Worm (Caenorhabditis elegans) whole organism, mixed stage, embryonic: ENCODE measurements around the gene npr-20.

Experiments used
- bed-3 ChIP-seq: fragments of 200-800 bp; sonication (Bioruptor generic); optimal IDR thresholded peaks from 3 replicates; lab custom pipeline; 2018; ENCODE audit warnings: mild to moderate bottlenecking, missing genetic modification characterization, moderate library complexity, missing compliant biosample characterization
- blmp-1 ChIP-seq: fragments of 150-350 bp; optimal IDR thresholded peaks from 2 replicates; lab custom pipeline; 2014; ENCODE audit warnings: missing biosample characterization, missing genetic modification characterization
- ceh-39 ChIP-seq: fragments of 150-350 bp; optimal IDR thresholded peaks from 2 replicates; lab custom pipeline; 2014; ENCODE audit warnings: missing biosample characterization, missing genetic modification characterization
- ceh-43 ChIP-seq: fragments of 200-800 bp; sonication (Bioruptor generic); optimal IDR thresholded peaks from 2 replicates; lab custom pipeline; 2018; ENCODE audit warnings: mild to moderate bottlenecking, missing genetic modification characterization, moderate library complexity, missing compliant biosample characterization
- cnd-1 ChIP-seq: fragments of 200-800 bp; sonication (Bioruptor generic); optimal IDR thresholded peaks from 2 replicates; lab custom pipeline; 2018; ENCODE audit warnings: mild to moderate bottlenecking, missing genetic modification characterization, missing compliant biosample characterization
- drap-1 ChIP-seq: fragments of 200-800 bp; sonication (Bioruptor generic); optimal IDR thresholded peaks from 3 replicates; lab custom pipeline; 2018; ENCODE audit warnings: mild to moderate bottlenecking, missing genetic modification characterization, missing compliant biosample characterization
- elt-1 ChIP-seq: sonication (generic microtip); optimal IDR thresholded peaks from 2 replicates; lab custom pipeline; 2017; ENCODE audit warnings: missing genetic modification characterization, mild to moderate bottlenecking, missing compliant biosample characterization, antibody characterized with exemption, moderate library complexity, borderline replicate concordance; ENCODE audit not compliant: insufficient read depth
- elt-3 ChIP-seq: fragments of 150-350 bp; optimal IDR thresholded peaks from 2 replicates; lab custom pipeline; 2014; ENCODE audit warnings: missing biosample characterization, missing genetic modification characterization
- flh-1 ChIP-seq: fragments of 200-800 bp; sonication (Bioruptor generic); optimal IDR thresholded peaks from 2 replicates; lab custom pipeline; 2018; ENCODE audit warnings: mild to moderate bottlenecking, missing genetic modification characterization, moderate library complexity, missing compliant biosample characterization
- ham-2 ChIP-seq: fragments of 200-800 bp; sonication (Bioruptor generic); optimal IDR thresholded peaks from 2 replicates; lab custom pipeline; 2018; ENCODE audit warnings: mild to moderate bottlenecking, missing genetic modification characterization, missing compliant biosample characterization
- hlh-1 ChIP-seq: fragments of 150-350 bp; optimal IDR thresholded peaks from 2 replicates; lab custom pipeline; 2014; ENCODE audit warnings: missing biosample characterization, missing genetic modification reagents, missing genetic modification characterization
- lin-13 ChIP-seq: fragments of 150-350 bp; optimal IDR thresholded peaks from 2 replicates; lab custom pipeline; 2014; ENCODE audit warnings: missing biosample characterization, missing genetic modification characterization
- lin-32 ChIP-seq: fragments of 200-800 bp; sonication (Bioruptor generic); optimal IDR thresholded peaks from 2 replicates; lab custom pipeline; 2018; ENCODE audit warnings: mild to moderate bottlenecking, missing genetic modification characterization, missing compliant biosample characterization
- lsy-2 ChIP-seq: fragments of 150-350 bp; optimal IDR thresholded peaks from 2 replicates; lab custom pipeline; 2014; ENCODE audit warnings: missing biosample characterization, missing genetic modification characterization
- mab-5 ChIP-seq: fragments of 150-350 bp; optimal IDR thresholded peaks from 2 replicates; lab custom pipeline; 2014; ENCODE audit warnings: missing biosample characterization, missing genetic modification characterization
- mep-1 ChIP-seq: fragments of 150-350 bp; optimal IDR thresholded peaks from 2 replicates; lab custom pipeline; 2017; ENCODE audit warnings: missing biosample characterization, missing genetic modification reagents, missing genetic modification characterization, inconsistent platforms
- mls-2 ChIP-seq: sonication (generic microtip); optimal IDR thresholded peaks from 2 replicates; lab custom pipeline; 2016; ENCODE audit warnings: mild to moderate bottlenecking, missing genetic modification characterization, moderate library complexity, missing compliant biosample characterization
- nhr-12 ChIP-seq: fragments of 150-350 bp; optimal IDR thresholded peaks from 2 replicates; lab custom pipeline; 2014; ENCODE audit warnings: missing biosample characterization, missing genetic modification characterization
- nhr-2 ChIP-seq: fragments of 150-350 bp; optimal IDR thresholded peaks from 2 replicates; lab custom pipeline; 2014; ENCODE audit warnings: missing biosample characterization, missing genetic modification characterization
- nhr-237 ChIP-seq: fragments of 150-350 bp; optimal IDR thresholded peaks from 2 replicates; lab custom pipeline; 2014; ENCODE audit warnings: missing biosample characterization, missing genetic modification characterization
- nhr-76 ChIP-seq: sonication (generic microtip); optimal IDR thresholded peaks from 2 replicates; lab custom pipeline; 2017; ENCODE audit warnings: missing biosample characterization, missing genetic modification characterization
- pha-4 ChIP-seq: fragments of 150-350 bp; optimal IDR thresholded peaks from 2 replicates; lab custom pipeline; 2018; ENCODE audit warnings: missing biosample characterization, missing genetic modification reagents, missing genetic modification characterization
- sem-2 ChIP-seq: fragments of 200-800 bp; sonication (Bioruptor generic); optimal IDR thresholded peaks from 2 replicates; lab custom pipeline; 2018; ENCODE audit warnings: mild to moderate bottlenecking, missing genetic modification characterization, missing compliant biosample characterization
- snpc-4 ChIP-seq: fragments of 150-350 bp; optimal IDR thresholded peaks from 2 replicates; lab custom pipeline; 2014; ENCODE audit warnings: missing biosample characterization, missing genetic modification characterization
- sptf-1 ChIP-seq: sonication (generic microtip); optimal IDR thresholded peaks from 2 replicates; lab custom pipeline; 2017; ENCODE audit warnings: mild to moderate bottlenecking, missing genetic modification characterization, moderate library complexity, missing compliant biosample characterization
- tbx-8 ChIP-seq: fragments of 200-800 bp; sonication (Bioruptor generic); optimal IDR thresholded peaks from 2 replicates; lab custom pipeline; 2018; ENCODE audit warnings: mild to moderate bottlenecking, missing genetic modification characterization, moderate library complexity, missing compliant biosample characterization
- unc-120 ChIP-seq: sonication (generic microtip); optimal IDR thresholded peaks from 2 replicates; lab custom pipeline; 2017; ENCODE audit warnings: missing genetic modification characterization, missing compliant biosample characterization; ENCODE audit not compliant: poor library complexity, severe bottlenecking
- unc-62 ChIP-seq: fragments of 150-350 bp; optimal IDR thresholded peaks from 2 replicates; lab custom pipeline; 2014; ENCODE audit warnings: missing biosample characterization, missing genetic modification reagents, missing genetic modification characterization
- zip-8 ChIP-seq: fragments of 150-350 bp; optimal IDR thresholded peaks from 2 replicates; lab custom pipeline; 2014; ENCODE audit warnings: missing biosample characterization, missing genetic modification characterization
- ztf-11 ChIP-seq: fragments of 150-350 bp; optimal IDR thresholded peaks from 2 replicates; lab custom pipeline; 2014; ENCODE audit warnings: missing biosample characterization, missing genetic modification characterization

npr-20 gene

ce11 chrII:8851996-8852587 lies 12.9 kb downstream of the npr-20 start, which contains the start of gene oac-46:
oac-46 (minus strand) TSS chrII:8852096.
- no peak for TF ChIP-seq nhr-237 (tag; lab: Kevin White, UChicago)
- peak; percentile 44 for TF ChIP-seq blmp-1 (tag; lab: Kevin White, UChicago)

- TF ChIP-seq lin-13 (tag; lab: Kevin White, UChicago) (no peak), sem-2 (GFP tag; lab: Kevin White, UChicago) (no peak), ceh-39 (no peak), nhr-237 (tag; lab: Kevin White, UChicago) (no peak), elt-3 (tag; lab: Kevin White, UChicago) (no peak), lin-32 (no peak), cnd-1 (tag; lab: Kevin White, UChicago) (no peak)
Measured at ce11 chrII:8848984-8849383, 16.0 kb downstream of the npr-20 start.

- TF ChIP-seq nhr-237 (tag; lab: Kevin White, UChicago) (no peak), sem-2 (GFP tag; lab: Kevin White, UChicago) (no peak), drap-1 (GFP tag; lab: Kevin White, UChicago) (no peak), nhr-76 (tag; lab: Kevin White, UChicago) (no peak), elt-1 (tag; lab: Kevin White, UChicago) (no peak)
Measured at ce11 chrII:8845932-8846331, 19.0 kb downstream of the npr-20 start.

- TF ChIP-seq elt-3 (tag; lab: Kevin White, UChicago) (no peak), nhr-2 (no peak), ceh-39 (no peak), nhr-76 (tag; lab: Kevin White, UChicago) (no peak), blmp-1 (tag; lab: Kevin White, UChicago) (no peak), ceh-43 (GFP tag; lab: Kevin White, UChicago) (no peak), tbx-8 (no peak), zip-8 (tag; lab: Kevin White, UChicago) (no peak), mab-5 (no peak), flh-1 (GFP tag; lab: Kevin White, UChicago) (no peak), ham-2 (GFP tag; lab: Kevin White, UChicago) (no peak), sptf-1 (tag; lab: Kevin White, UChicago) (no peak), mls-2 (tag; lab: Kevin White, UChicago) (no peak), ztf-11 (no peak), unc-62 (GFP tag; lab: Kevin White, UChicago) (no peak)
Measured at ce11 chrII:8845298-8845697, 19.7 kb downstream of the npr-20 start, which contains the start of gene agxt-1. agxt-1 (plus strand) TSS chrII:8845598.

ce11 chrII:8844465-8845126 lies 20.4 kb downstream of the npr-20 start, which contains the start of gene F46C5.6:
F46C5.6 (minus strand) TSS chrII:8844515.
- TF ChIP-seq elt-1 (tag; lab: Kevin White, UChicago), result no peak
- no peak for TF ChIP-seq sptf-1 (tag; lab: Kevin White, UChicago)
- peak; percentile 90 for TF ChIP-seq hlh-1 (tag; lab: Kevin White, UChicago)
- no peak for TF ChIP-seq sem-2 (GFP tag; lab: Kevin White, UChicago)
- peak; percentile 48 for TF ChIP-seq unc-62 (GFP tag; lab: Kevin White, UChicago)
- no peak for TF ChIP-seq mep-1 (tag; lab: Kevin White, UChicago)
- TF ChIP-seq pha-4 (tag; lab: Kevin White, UChicago), result no peak
- no peak for TF ChIP-seq lsy-2 (tag; lab: Kevin White, UChicago)
- peak; percentile 83 for TF ChIP-seq unc-120 (tag; lab: Kevin White, UChicago)
- no peak for TF ChIP-seq blmp-1 (tag; lab: Kevin White, UChicago)
- no peak for TF ChIP-seq nhr-76 (tag; lab: Kevin White, UChicago)
- TF ChIP-seq nhr-2, result no peak

- TF ChIP-seq nhr-12, result no peak
- no peak for TF ChIP-seq nhr-76 (tag; lab: Kevin White, UChicago)
- no peak for TF ChIP-seq snpc-4
- TF ChIP-seq mab-5, result no peak
- TF ChIP-seq ham-2 (GFP tag; lab: Kevin White, UChicago), result no peak
- no peak for TF ChIP-seq mls-2 (tag; lab: Kevin White, UChicago)
- no peak for TF ChIP-seq bed-3 (GFP tag; lab: Kevin White, UChicago)
- TF ChIP-seq flh-1 (GFP tag; lab: Kevin White, UChicago), result no peak
- TF ChIP-seq unc-62 (GFP tag; lab: Kevin White, UChicago), result no peak
- no peak for TF ChIP-seq nhr-237 (tag; lab: Kevin White, UChicago)
- no peak for TF ChIP-seq sptf-1 (tag; lab: Kevin White, UChicago)
- no peak for TF ChIP-seq sem-2 (GFP tag; lab: Kevin White, UChicago)
- no peak for TF ChIP-seq ceh-43 (GFP tag; lab: Kevin White, UChicago)
- TF ChIP-seq lin-32, result no peak
- TF ChIP-seq ztf-11, result no peak
Measured at ce11 chrII:8839025-8839424, 26.0 kb downstream of the npr-20 start, which contains the start of gene F46C5.7. F46C5.7 (plus strand) TSS chrII:8839325.
